Fruit fly (Drosophila melanogaster) whole organism: ENCODE data around the gene tefu.

Experiments used
- CG8478 ChIP-seq: fragments of >200 bp; optimal IDR thresholded peaks from 2 replicates; lab custom pipeline; 2018; ENCODE audit warnings: inconsistent platforms
- Dll ChIP-seq: fragments of >200 bp; optimal IDR thresholded peaks from 2 replicates; lab custom pipeline; 2017
- EcR ChIP-seq, 2 experiments: fragments of >200 bp; optimal IDR thresholded peaks; 2 replicates each; lab custom pipeline; 2017; ENCODE audit warnings: missing biosample characterization in 2 of 2, missing genetic modification characterization in 2 of 2, missing genetic modification reagents in 2 of 2
- pan ChIP-seq: fragments of >200 bp; optimal IDR thresholded peaks from 2 replicates; lab custom pipeline; 2017
- psq ChIP-seq: fragments of >200 bp; optimal IDR thresholded peaks from 2 replicates; lab custom pipeline; 2017
- usp ChIP-seq: fragments of >200 bp; optimal IDR thresholded peaks from 2 replicates; lab custom pipeline; 2017; ENCODE audit warnings: missing biosample characterization, missing genetic modification characterization, mixed read lengths

tefu gene

dm6 chr3R:15281335-15281963, 39.4 kb upstream of the tefu start:
- TF ChIP-seq psq (lab: Kevin White, UChicago) (no peak), usp (GFP tag; lab: Kevin White, UChicago) (no peak), Dll (lab: Kevin White, UChicago) (no peak), EcR (GFP tag; optimal IDR thresholded peaks at IDR 0.05; lab: Kevin White, UChicago) (no peak), CG8478 (lab: Kevin White, UChicago) (no peak), pan (lab: Kevin White, UChicago) (no peak)

- TF ChIP-seq EcR (GFP tag; optimal IDR thresholded peaks at IDR 0.05; lab: Kevin White, UChicago) (no peak), pan (lab: Kevin White, UChicago) (no peak), Dll (lab: Kevin White, UChicago) (no peak), CG8478 (lab: Kevin White, UChicago) (no peak), usp (GFP tag; lab: Kevin White, UChicago) (no peak), psq (lab: Kevin White, UChicago) (no peak)
Measured at dm6 chr3R:15280619-15281334, 38.7 kb upstream of the tefu start.

- TF ChIP-seq EcR (GFP tag; optimal IDR thresholded peaks at IDR 0.05; lab: Kevin White, UChicago) (no peak), pan (lab: Kevin White, UChicago) (peak; percentile 77), CG8478 (lab: Kevin White, UChicago) (no peak)
Measured at dm6 chr3R:15277926-15278869, 36.2 kb upstream of the tefu start, which contains the start of the genes MRG15 and Tm1. MRG15 (minus strand) TSS chr3R:15278109. Tm1 (plus strand) TSS chr3R:15278220.

- TF ChIP-seq pan (lab: Kevin White, UChicago) (no peak), usp (GFP tag; lab: Kevin White, UChicago) (no peak), CG8478 (lab: Kevin White, UChicago) (no peak), EcR (GFP tag; optimal IDR thresholded peaks at IDR 0.05; lab: Kevin White, UChicago) (no peak), Dll (lab: Kevin White, UChicago) (no peak), psq (lab: Kevin White, UChicago) (no peak)
Measured at dm6 chr3R:15275158-15275623, 33.2 kb upstream of the tefu start, which contains the start of the genes Cp190 and CG4338. Cp190 (minus strand) TSS chr3R:15275241. CG4338 (plus strand) TSS chr3R:15275522.

- TF ChIP-seq psq (lab: Kevin White, UChicago) (no peak), usp (GFP tag; lab: Kevin White, UChicago) (no peak), CG8478 (lab: Kevin White, UChicago) (no peak), Dll (lab: Kevin White, UChicago) (no peak), pan (lab: Kevin White, UChicago) (no peak), EcR (GFP tag; optimal IDR thresholded peaks at IDR 0.05; lab: Kevin White, UChicago) (no peak)
Measured at dm6 chr3R:15268856-15269255, 26.8 kb upstream of the tefu start.

DNA sequence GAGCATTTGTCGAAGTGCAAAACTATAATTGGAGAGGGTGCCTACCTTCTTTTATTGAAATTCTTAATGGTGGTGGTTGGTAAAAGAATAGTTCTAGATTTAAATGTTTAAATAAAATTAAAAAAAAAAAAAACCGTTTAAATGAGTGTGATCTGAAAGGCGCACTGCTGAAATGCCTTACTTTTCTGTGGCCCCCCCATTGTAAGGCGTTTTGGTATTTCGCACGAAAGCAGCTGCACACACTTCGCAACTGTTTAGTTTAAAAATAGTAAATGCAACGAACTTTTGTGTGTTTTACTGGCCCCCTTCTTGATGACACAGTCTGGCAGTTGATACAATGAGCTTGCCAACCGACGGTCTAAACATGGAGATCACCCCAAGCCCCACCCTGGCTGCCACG, 26.4 kb upstream of the tefu start, which contains the start of the genes CG14864 and Zip88E:
Gene CG14864 (minus strand): TSS at position 113 of the 400 bp plus-strand sequence.
Gene Zip88E (plus strand): TSS at position 237 of the 400 bp plus-strand sequence.
- no peak for TF ChIP-seq pan (lab: Kevin White, UChicago)
- no peak for TF ChIP-seq EcR (GFP tag; optimal IDR thresholded peaks at IDR 0.05; lab: Kevin White, UChicago)
- TF ChIP-seq psq (lab: Kevin White, UChicago) = no peak
- TF ChIP-seq CG8478 (lab: Kevin White, UChicago) = no peak
- TF ChIP-seq Dll (lab: Kevin White, UChicago) = no peak
- no peak for TF ChIP-seq usp (GFP tag; lab: Kevin White, UChicago)

DNA sequence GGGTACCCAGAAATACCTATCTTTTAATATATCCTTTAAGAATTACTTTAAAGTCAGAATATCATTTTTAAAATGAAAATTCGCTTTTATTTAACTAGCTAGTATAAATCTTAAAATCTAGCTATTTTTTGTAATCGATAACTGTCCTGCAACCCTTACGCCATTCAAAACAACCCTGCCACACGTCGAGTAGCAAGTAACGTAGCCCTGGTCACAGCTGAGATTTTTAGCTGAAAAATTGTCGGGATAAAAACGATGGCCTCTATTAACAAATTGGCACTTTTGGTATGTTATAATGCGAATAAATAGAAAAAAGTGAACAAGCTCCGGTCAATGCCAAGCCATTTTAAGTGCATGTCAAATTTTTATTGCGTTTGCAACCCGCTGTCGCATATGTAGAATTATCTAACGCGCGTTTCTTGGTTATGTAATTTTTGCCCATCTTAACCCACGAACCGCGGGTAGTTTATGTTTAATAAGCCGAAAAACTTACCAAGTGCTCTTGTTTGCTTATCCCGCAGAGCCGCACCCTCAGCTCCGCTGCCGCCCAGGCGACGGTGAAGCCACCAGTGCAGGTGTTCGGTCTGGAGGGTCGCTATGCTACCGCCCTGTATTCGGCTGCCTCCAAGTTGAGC, 23.5 kb upstream of the tefu start, which contains the start of gene ATPsynO:
Gene ATPsynO (plus strand): TSS at position 186 of the 635 bp plus-strand sequence.
- TF ChIP-seq usp (GFP tag; lab: Kevin White, UChicago) (no peak), Dll (lab: Kevin White, UChicago) (no peak), EcR (GFP tag; optimal IDR thresholded peaks at IDR 0.05; lab: Kevin White, UChicago) (no peak), psq (lab: Kevin White, UChicago) (no peak), pan (lab: Kevin White, UChicago) (no peak), CG8478 (lab: Kevin White, UChicago) (no peak)

DNA sequence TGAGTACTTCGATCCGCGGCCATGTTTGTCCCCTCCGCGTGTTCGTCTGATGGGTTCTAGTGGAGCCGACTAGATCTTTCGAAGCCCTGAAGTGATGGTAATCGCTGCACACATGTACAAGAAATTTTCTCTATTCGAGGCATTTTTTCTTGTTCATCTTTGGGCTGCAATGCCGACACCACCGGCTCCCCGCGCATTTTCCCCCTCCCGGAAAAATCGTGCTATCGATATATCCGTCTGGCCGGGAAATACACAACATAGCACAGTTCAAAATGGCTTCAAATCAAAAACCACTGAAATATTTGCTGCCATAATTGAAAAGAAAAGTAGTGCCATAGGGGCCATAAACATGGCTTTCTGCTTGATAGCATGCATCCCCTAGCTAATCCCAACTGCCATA, 21.9 kb upstream of the tefu start:
- TF ChIP-seq CG8478 (lab: Kevin White, UChicago) (no peak), pan (lab: Kevin White, UChicago) (no peak), usp (GFP tag; lab: Kevin White, UChicago) (no peak), EcR (GFP tag; optimal IDR thresholded peaks at IDR 0.05; lab: Kevin White, UChicago) (no peak), psq (lab: Kevin White, UChicago) (no peak), Dll (lab: Kevin White, UChicago) (no peak)

dm6 chr3R:15262710-15263672, 21.0 kb upstream of the tefu start, which contains the start of the genes eIF2gamma and Set:
eIF2gamma (minus strand) TSS chr3R:15263458.
Set (plus strand) TSS chr3R:15263552.
- TF ChIP-seq usp (GFP tag; lab: Kevin White, UChicago) (no peak), Dll (lab: Kevin White, UChicago) (no peak), pan (lab: Kevin White, UChicago) (no peak), EcR (GFP tag; optimal IDR thresholded peaks at IDR 0.05; lab: Kevin White, UChicago) (no peak), CG8478 (lab: Kevin White, UChicago) (no peak), psq (lab: Kevin White, UChicago) (no peak)
